Fruit fly (Drosophila melanogaster): ENCODE data around the gene Pcyt1.

The Pcyt1 gene

dm6 chr3L:1517274-1518047 lies 28.4 kb upstream of the Pcyt1 start (continued):
- peak; percentile 21 for TF ChIP-seq fd59A (GFP tag; optimal IDR thresholded peaks at IDR 0.05)
- peak; percentile 75 for TF ChIP-seq achi (GFP tag; optimal IDR thresholded peaks at IDR 0.05)
- TF ChIP-seq Met (GFP tag; optimal IDR thresholded peaks at IDR 0.05) = peak; percentile 79
- no peak for TF ChIP-seq dsx (GFP tag; optimal IDR thresholded peaks at IDR 0.05; ENCODE audit: poor library complexity, severe bottlenecking)
- peak; percentile 32 for TF ChIP-seq Blimp-1 (GFP tag; optimal IDR thresholded peaks at IDR 0.05)
- TF ChIP-seq esn (GFP tag; optimal IDR thresholded peaks at IDR 0.05) = peak; percentile 85
- TF ChIP-seq Eip78C (GFP tag) = peak; percentile 91
- TF ChIP-seq CG32006 (GFP tag; optimal IDR thresholded peaks at IDR 0.05) = peak; percentile 73
- peak; percentile 57 for TF ChIP-seq Ets21C (GFP tag; optimal IDR thresholded peaks at IDR 0.05)
- peak; percentile 78 for TF ChIP-seq lz (GFP tag; optimal IDR thresholded peaks at IDR 0.05)
- TF ChIP-seq CG1621 (tag; optimal IDR thresholded peaks at IDR 0.05) = peak; percentile 49
- TF ChIP-seq Sox14 (GFP tag; optimal IDR thresholded peaks at IDR 0.05) = peak; percentile 60
- no peak for TF ChIP-seq Eip93F (GFP tag; optimal IDR thresholded peaks at IDR 0.05)
- TF ChIP-seq CG6792 (GFP tag; optimal IDR thresholded peaks at IDR 0.05) = peak; percentile 65
- TF ChIP-seq CG7368 (GFP tag; optimal IDR thresholded peaks at IDR 0.05) = peak; percentile 74
- TF ChIP-seq CG8119 (GFP tag; IDR thresholded peaks at IDR 0.05) = peak; percentile 72
- peak; percentile 77 for TF ChIP-seq cyc (GFP tag; optimal IDR thresholded peaks at IDR 0.05)
- TF ChIP-seq OdsH (GFP tag; optimal IDR thresholded peaks at IDR 0.05) = peak; percentile 85
- peak; percentile 56; the same call in 1 of the 2 replicates for TF ChIP-seq CG11294 (GFP tag; IDR thresholded peaks at IDR 0.05)
- TF ChIP-seq CG9139 (GFP tag; optimal IDR thresholded peaks at IDR 0.05) = peak; percentile 45
- TF ChIP-seq Smox (GFP tag; optimal IDR thresholded peaks at IDR 0.05) = peak; percentile 72
- peak; percentile 74 for TF ChIP-seq Gug (GFP tag; IDR thresholded peaks at IDR 0.05)
- peak; percentile 73 for TF ChIP-seq CG15336 (GFP tag; IDR thresholded peaks at IDR 0.05)
- peak; percentile 80 for TF ChIP-seq acj6 (GFP tag; optimal IDR thresholded peaks at IDR 0.05)
- peak; percentile 59 for TF ChIP-seq CG6854 (GFP tag; optimal IDR thresholded peaks at IDR 0.05)
- TF ChIP-seq CG6808 (GFP tag; optimal IDR thresholded peaks at IDR 0.05) = peak; percentile 19
- TF ChIP-seq CG6163 (GFP tag; IDR thresholded peaks at IDR 0.05) = peak; percentile 89
- no peak for TF ChIP-seq CG4318 (GFP tag; optimal IDR thresholded peaks at IDR 0.05)
- peak; percentile 81 for TF ChIP-seq net (GFP tag; optimal IDR thresholded peaks at IDR 0.05)
- peak; percentile 60 for TF ChIP-seq Eip75B (GFP tag; optimal IDR thresholded peaks at IDR 0.05)
- TF ChIP-seq Lpt (GFP tag; optimal IDR thresholded peaks at IDR 0.05) = peak; percentile 68
- TF ChIP-seq CG10631 (GFP tag; optimal IDR thresholded peaks at IDR 0.05) = peak; percentile 81
- peak; percentile 6 for TF ChIP-seq CG6276 (GFP tag; optimal IDR thresholded peaks at IDR 0.05)
- TF ChIP-seq eg (GFP tag; IDR thresholded peaks at IDR 0.05) = peak; percentile 81
- peak; percentile 61 for TF ChIP-seq CG11762 (GFP tag; optimal IDR thresholded peaks at IDR 0.05; ENCODE audit: insufficient read depth)
- TF ChIP-seq CG8632 (GFP tag; optimal IDR thresholded peaks at IDR 0.05) = peak; percentile 60

DNA sequence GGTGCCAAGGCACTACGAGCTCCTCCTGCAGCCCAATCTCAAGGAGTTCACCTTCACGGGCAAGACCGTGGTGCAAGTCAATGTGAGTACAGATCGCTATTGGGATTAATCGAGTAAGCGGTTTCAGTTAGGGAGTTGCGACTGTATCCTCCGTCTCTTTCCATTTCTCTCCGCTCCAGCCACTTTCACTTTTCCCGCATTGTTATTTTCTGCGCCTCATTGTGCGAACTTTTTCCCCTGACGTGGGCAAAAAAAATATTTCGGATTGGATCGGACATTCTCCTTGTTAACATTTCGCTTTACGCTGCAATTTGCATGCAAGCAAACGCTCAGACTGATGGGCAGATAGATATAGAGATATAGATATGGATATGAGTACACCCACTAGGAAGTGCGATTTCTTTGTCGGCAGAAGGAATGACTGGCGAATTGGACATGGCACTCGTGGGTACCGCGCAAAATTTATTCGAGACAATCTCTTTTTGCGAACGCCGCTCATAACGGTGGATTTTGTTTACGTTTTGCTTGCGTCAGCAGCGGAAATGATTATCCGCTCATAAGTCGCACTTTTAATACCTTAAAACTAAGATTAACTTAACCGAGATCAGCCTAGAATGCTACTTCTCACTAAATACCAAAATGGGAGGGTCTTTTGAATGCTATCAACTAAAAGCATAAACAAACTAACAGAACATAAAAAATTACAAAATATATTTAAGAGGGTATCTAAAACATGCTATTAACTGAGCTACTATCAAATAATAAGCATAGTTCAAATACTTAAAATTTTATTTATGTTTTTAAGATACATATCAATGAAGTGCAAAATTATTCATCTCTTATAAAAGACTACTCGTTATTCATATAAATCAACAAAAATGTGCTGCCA lies 26.9 kb upstream of the Pcyt1 start:
- TF ChIP-seq CG7368 (GFP tag; optimal IDR thresholded peaks at IDR 0.05) (no peak), esn (GFP tag; optimal IDR thresholded peaks at IDR 0.05) (peak; percentile 60), Hr4 (GFP tag; optimal IDR thresholded peaks at IDR 0.05) (no peak), svp (GFP tag) (peak; percentile 82), CG11902 (GFP tag; optimal IDR thresholded peaks at IDR 0.05) (peak; percentile 45), CG3032 (tag; optimal IDR thresholded peaks at IDR 0.05) (no peak), CG8632 (GFP tag; optimal IDR thresholded peaks at IDR 0.05) (no peak), CG4318 (GFP tag; optimal IDR thresholded peaks at IDR 0.05) (no peak), pdm3 (GFP tag; optimal IDR thresholded peaks at IDR 0.05) (no peak), Sox14 (GFP tag; optimal IDR thresholded peaks at IDR 0.05) (no peak), cyc (GFP tag; optimal IDR thresholded peaks at IDR 0.05) (peak; percentile 51), CG6792 (GFP tag; optimal IDR thresholded peaks at IDR 0.05) (peak; percentile 5), OdsH (GFP tag; optimal IDR thresholded peaks at IDR 0.05) (no peak), spab (GFP tag; optimal IDR thresholded peaks at IDR 0.05) (peak; percentile 10), Sox102F (GFP tag; optimal IDR thresholded peaks at IDR 0.05) (no peak), CG8319 (GFP tag; optimal IDR thresholded peaks at IDR 0.05) (peak; percentile 15), acj6 (GFP tag; optimal IDR thresholded peaks at IDR 0.05) (no peak), Blimp-1 (GFP tag; optimal IDR thresholded peaks at IDR 0.05) (peak; percentile 93), CG11762 (GFP tag; optimal IDR thresholded peaks at IDR 0.05; ENCODE audit: insufficient read depth) (peak; percentile 40), eg (GFP tag; IDR thresholded peaks at IDR 0.05) (peak; percentile 43; the same call in 1 of the 3 replicates), CG6276 (GFP tag; optimal IDR thresholded peaks at IDR 0.05) (peak; percentile 48), fd59A (GFP tag; optimal IDR thresholded peaks at IDR 0.05) (no peak), CG32006 (GFP tag; optimal IDR thresholded peaks at IDR 0.05) (no peak), CG1621 (tag; optimal IDR thresholded peaks at IDR 0.05) (no peak), ss (GFP tag; optimal IDR thresholded peaks at IDR 0.05) (no peak), dsx (GFP tag; optimal IDR thresholded peaks at IDR 0.05; ENCODE audit: poor library complexity, severe bottlenecking) (no peak)

Data from whole organism, prepupa.